Worm (Caenorhabditis elegans): Measurements from ENCODE around the gene col-170.

The col-170 gene

DNA sequence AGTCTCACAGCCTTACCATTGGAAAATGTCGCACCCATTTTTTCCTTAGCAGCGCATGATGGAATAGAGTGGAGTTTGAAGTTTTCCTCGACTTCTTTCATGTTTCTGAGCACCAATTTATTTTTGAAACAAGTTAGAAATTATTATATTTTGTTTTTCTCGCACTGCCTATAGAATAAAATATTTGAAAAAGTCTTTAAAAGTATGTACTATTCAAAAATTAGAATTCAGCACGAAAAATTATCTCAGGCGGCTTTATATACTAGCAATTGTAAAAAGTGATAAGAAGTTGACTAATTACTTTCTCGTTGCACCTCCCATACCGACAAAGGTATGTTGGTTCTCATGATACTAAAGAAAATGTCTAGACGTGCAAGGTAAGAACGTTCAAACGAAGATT is 15.5 kb downstream of the col-170 start, which contains the start of gene C03B1.9:
Gene C03B1.9 (minus strand): TSS at position 101 of the 400 bp plus-strand sequence.
- no peak for TF ChIP-seq fos-1 (tag; optimal IDR thresholded peaks at IDR 0.05)
- no peak for TF ChIP-seq nhr-28 (tag; optimal IDR thresholded peaks at IDR 0.05)
- TF ChIP-seq lin-39 (tag; optimal IDR thresholded peaks at IDR 0.05), result no peak
- TF ChIP-seq zag-1 (tag; optimal IDR thresholded peaks at IDR 0.05), result no peak
- TF ChIP-seq pha-4 (tag; optimal IDR thresholded peaks at IDR 0.05), result no peak
- TF ChIP-seq R02D3.7 (tag; optimal IDR thresholded peaks at IDR 0.05), result no peak
- TF ChIP-seq nhr-67 (tag; optimal IDR thresholded peaks at IDR 0.05), result no peak
- TF ChIP-seq daf-12 (tag; optimal IDR thresholded peaks at IDR 0.05), result no peak
- no peak for TF ChIP-seq ceh-16 (tag; optimal IDR thresholded peaks at IDR 0.05)
- no peak for TF ChIP-seq fkh-10 (GFP tag; optimal IDR thresholded peaks at IDR 0.05)
- no peak for TF ChIP-seq elt-3 (tag; optimal IDR thresholded peaks at IDR 0.05)

DNA sequence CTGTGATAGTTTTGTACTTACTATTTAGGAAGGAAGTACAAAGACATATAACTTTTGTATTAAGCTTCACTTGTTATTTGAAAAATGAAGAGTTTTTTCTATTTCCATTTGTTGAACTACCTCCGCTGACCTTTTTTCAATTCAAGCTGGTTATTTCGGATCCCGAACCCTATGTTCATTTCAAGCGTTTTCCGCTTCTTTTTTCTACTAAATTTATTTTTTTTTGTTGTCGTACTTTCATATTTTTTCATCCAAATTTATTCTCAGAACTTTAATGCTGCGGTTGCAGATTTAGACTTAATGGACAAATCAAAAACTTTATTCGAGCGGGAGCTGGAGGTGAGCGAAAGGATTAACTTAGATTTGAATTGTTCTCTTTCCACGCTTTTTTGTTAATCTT is 18.5 kb downstream of the col-170 start, which contains the start of gene C03B1.6:
Gene C03B1.6 (plus strand): TSS at position 301 of the 400 bp plus-strand sequence.
- TF ChIP-seq nhr-43 (tag; optimal IDR thresholded peaks at IDR 0.05; ENCODE audit: poor library complexity, severe bottlenecking) (no peak), aly-2 (tag; optimal IDR thresholded peaks at IDR 0.05) (no peak), ceh-82 (tag; optimal IDR thresholded peaks at IDR 0.05) (no peak), hmg-11 (tag; optimal IDR thresholded peaks at IDR 0.05) (no peak), ztf-11 (tag; optimal IDR thresholded peaks at IDR 0.05) (no peak)

DNA sequence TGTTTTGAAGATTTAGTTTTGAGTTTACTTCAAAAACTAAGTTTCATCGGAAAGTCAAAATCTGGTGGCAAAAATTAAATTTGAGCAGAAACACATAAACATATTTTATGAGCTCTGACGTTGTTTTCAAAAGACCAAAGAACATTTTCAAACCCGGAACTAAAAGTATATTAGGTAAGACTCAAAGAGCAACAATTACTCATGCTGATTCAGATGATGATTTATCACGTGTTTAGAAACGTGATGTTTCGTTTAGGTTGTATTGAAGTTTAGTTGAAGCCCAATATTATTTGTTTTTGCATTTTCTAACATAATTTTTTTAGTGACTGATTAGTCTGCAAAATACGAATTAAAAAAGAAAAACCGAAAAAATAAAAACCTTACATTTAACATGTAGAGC is 22.3 kb downstream of the col-170 start:
- TF ChIP-seq aly-2 (tag; optimal IDR thresholded peaks at IDR 0.05) (no peak), pqm-1 (tag; optimal IDR thresholded peaks at IDR 0.05) (peak; percentile 45)

DNA sequence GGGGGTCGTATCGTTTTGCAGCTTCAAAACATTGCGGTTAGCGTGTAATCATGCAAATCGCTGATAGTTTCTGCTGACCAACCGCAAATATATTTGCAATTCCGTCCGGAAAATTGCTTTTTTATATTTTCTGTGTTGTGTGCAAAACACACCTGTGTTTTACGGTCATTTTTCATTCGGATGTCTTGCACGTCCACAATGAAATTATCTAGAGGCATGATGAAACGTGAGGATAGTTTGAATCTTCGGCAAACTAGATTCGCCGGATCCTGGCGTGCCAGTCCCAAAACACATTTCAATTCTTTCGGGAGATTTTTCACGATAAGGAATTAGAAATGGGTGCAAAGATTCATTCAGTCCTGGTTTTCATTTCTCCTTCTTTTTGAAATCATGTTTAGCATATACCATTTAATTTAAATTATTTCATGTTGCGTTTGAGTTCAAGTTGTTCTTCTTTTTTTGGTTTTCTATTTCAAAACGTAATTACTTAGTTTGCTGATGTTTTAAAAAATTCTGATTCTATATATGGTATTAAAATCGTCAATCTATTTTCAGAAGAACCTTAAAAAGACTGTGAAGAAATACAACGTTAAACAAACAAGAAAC is 23.6 kb downstream of the col-170 start, which contains the start of gene C03B1.5:
Gene C03B1.5 (plus strand): TSS at position 556 of the 606 bp plus-strand sequence.
- TF ChIP-seq ceh-9 (tag; optimal IDR thresholded peaks at IDR 0.05) (no peak), mdl-1 (tag; optimal IDR thresholded peaks at IDR 0.05) (no peak), R02D3.7 (tag; optimal IDR thresholded peaks at IDR 0.05) (no peak), pha-4 (tag; optimal IDR thresholded peaks at IDR 0.05) (no peak), elt-2 (tag; optimal IDR thresholded peaks at IDR 0.05) (no peak), eor-1 (tag; optimal IDR thresholded peaks at IDR 0.05) (no peak), fos-1 (tag; optimal IDR thresholded peaks at IDR 0.05) (no peak), pqm-1 (tag; optimal IDR thresholded peaks at IDR 0.05) (no peak), mml-1 (tag; optimal IDR thresholded peaks at IDR 0.05) (no peak), ztf-11 (tag; optimal IDR thresholded peaks at IDR 0.05) (no peak)

DNA sequence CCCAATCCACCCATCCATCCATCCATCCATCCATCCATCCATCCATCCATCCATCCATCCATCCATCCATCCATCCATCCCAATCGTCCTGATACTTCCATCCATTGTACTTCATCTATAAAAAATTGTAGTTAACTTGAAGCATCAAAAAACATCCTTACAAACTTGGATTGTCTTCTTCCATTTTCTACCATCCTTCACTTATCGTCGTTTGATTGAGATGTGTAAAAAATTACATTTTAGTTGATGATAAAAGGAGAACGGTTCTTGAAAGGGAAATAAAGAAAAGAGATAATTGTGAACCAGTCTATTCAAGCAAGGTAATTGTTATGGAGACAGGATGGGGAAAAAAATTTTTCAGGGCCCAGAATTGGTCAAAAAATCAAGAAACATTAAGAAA is 26.3 kb downstream of the col-170 start, which contains the start of gene C03B1.10:
Gene C03B1.10 (minus strand): TSS at position 101 of the 400 bp plus-strand sequence.
- TF ChIP-seq ceh-28 (tag; optimal IDR thresholded peaks at IDR 0.05) (no peak), elt-2 (tag; optimal IDR thresholded peaks at IDR 0.05) (no peak), ceh-82 (tag; optimal IDR thresholded peaks at IDR 0.05) (no peak), R02D3.7 (tag; optimal IDR thresholded peaks at IDR 0.05) (no peak), elt-1 (tag; optimal IDR thresholded peaks at IDR 0.05) (no peak), mml-1 (tag; optimal IDR thresholded peaks at IDR 0.05) (no peak), nhr-25 (tag; optimal IDR thresholded peaks at IDR 0.05) (no peak), unc-62 (GFP tag; optimal IDR thresholded peaks at IDR 0.05) (no peak), pqm-1 (tag; optimal IDR thresholded peaks at IDR 0.05) (no peak), elt-3 (tag; optimal IDR thresholded peaks at IDR 0.05) (no peak), mdl-1 (tag; optimal IDR thresholded peaks at IDR 0.05) (no peak), tbx-2 (tag; optimal IDR thresholded peaks at IDR 0.05) (no peak), lin-15B (tag; optimal IDR thresholded peaks at IDR 0.05) (no peak), nhr-23 (tag; optimal IDR thresholded peaks at IDR 0.05) (no peak), egl-27 (tag; optimal IDR thresholded peaks at IDR 0.05) (no peak), nhr-28 (tag; optimal IDR thresholded peaks at IDR 0.05) (no peak), hmg-11 (tag; optimal IDR thresholded peaks at IDR 0.05) (no peak), snpc-4 (tag; optimal IDR thresholded peaks at IDR 0.05) (no peak), nhr-12 (tag; optimal IDR thresholded peaks at IDR 0.05) (no peak), aly-2 (tag; optimal IDR thresholded peaks at IDR 0.05) (no peak)

DNA sequence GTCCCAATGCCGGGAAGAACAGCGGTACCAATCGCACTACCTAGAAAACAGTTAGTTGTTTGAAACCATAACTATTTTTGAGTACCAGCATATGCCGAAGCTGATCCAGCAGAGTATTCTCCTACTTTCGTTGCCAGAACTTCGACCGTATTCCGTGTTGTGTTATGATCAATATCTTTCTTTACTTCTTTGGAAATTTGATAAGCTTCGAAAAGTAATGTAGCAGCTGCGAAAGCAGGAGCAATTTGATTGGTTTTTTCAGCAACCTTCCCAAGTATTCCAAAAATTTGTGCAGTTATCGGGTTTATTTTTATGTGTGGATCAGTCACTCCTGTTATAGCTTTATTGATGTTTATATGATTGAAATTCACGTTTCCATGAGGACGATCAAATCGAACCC is 28.6 kb downstream of the col-170 start:
- TF ChIP-seq eor-1 (tag; optimal IDR thresholded peaks at IDR 0.05), result no peak
- TF ChIP-seq nfya-1 (tag; optimal IDR thresholded peaks at IDR 0.05; ENCODE audit: insufficient read depth), result no peak
- TF ChIP-seq fkh-2 (tag; optimal IDR thresholded peaks at IDR 0.05), result no peak
- TF ChIP-seq nhr-43 (tag; optimal IDR thresholded peaks at IDR 0.05; ENCODE audit: poor library complexity, severe bottlenecking), result no peak
- TF ChIP-seq sea-2 (GFP tag; optimal IDR thresholded peaks at IDR 0.05), result no peak
- TF ChIP-seq nhr-11 (tag; optimal IDR thresholded peaks at IDR 0.05), result no peak
- no peak for TF ChIP-seq nhr-67 (tag; optimal IDR thresholded peaks at IDR 0.05)
- no peak for TF ChIP-seq ceh-9 (tag; optimal IDR thresholded peaks at IDR 0.05)
- no peak for TF ChIP-seq unc-62 (GFP tag; optimal IDR thresholded peaks at IDR 0.05)
